Worm (Caenorhabditis elegans) whole organism, L1 larva: ENCODE measurements around the gene T03F7.6.

ENCODE experiments used
- C16A3.4 ChIP-seq: fragments of 150-350 bp; optimal IDR thresholded peaks from 2 replicates; lab custom pipeline; 2014; ENCODE audit warnings: missing biosample characterization, missing genetic modification characterization
- F16B12.6 ChIP-seq: fragments of 150-350 bp; optimal IDR thresholded peaks from 2 replicates; lab custom pipeline; 2014; ENCODE audit warnings: missing biosample characterization, missing genetic modification characterization
- Y116A8C.19 ChIP-seq: sonication (generic microtip); optimal IDR thresholded peaks from 2 replicates; lab custom pipeline; 2016; ENCODE audit warnings: missing compliant biosample characterization, missing genetic modification characterization, borderline replicate concordance
- aha-1 ChIP-seq: fragments of 150-350 bp; optimal IDR thresholded peaks from 2 replicates; lab custom pipeline; 2014; ENCODE audit warnings: missing biosample characterization, missing genetic modification characterization
- ceh-8 ChIP-seq: fragments of 200-800 bp; sonication (Bioruptor generic); optimal IDR thresholded peaks from 2 replicates; lab custom pipeline; 2018; ENCODE audit warnings: mild to moderate bottlenecking, missing genetic modification characterization, moderate library complexity, missing compliant biosample characterization
- ces-1 ChIP-seq: fragments of 150-350 bp; optimal IDR thresholded peaks from 2 replicates; lab custom pipeline; 2014; ENCODE audit warnings: missing biosample characterization, missing genetic modification reagents, missing genetic modification characterization
- dpl-1 ChIP-seq, 3 experiments: fragments of 150-350 bp in 2 of 3; sonication (generic microtip) in 1 of 3; optimal IDR thresholded peaks; 2 replicates each; lab custom pipeline; 2014 to 2017; ENCODE audit warnings: missing biosample characterization in 3 of 3, missing genetic modification characterization in 3 of 3, missing genetic modification reagents in 3 of 3
- dsc-1 ChIP-seq: sonication (generic microtip); optimal IDR thresholded peaks from 2 replicates; lab custom pipeline; 2016; ENCODE audit warnings: mild to moderate bottlenecking, missing genetic modification characterization, missing compliant biosample characterization
- efl-3 ChIP-seq: fragments of 200-800 bp; sonication (Bioruptor generic); optimal IDR thresholded peaks from 2 replicates; lab custom pipeline; 2018; ENCODE audit warnings: mild to moderate bottlenecking, missing genetic modification characterization, missing compliant biosample characterization
- egl-27 ChIP-seq, 2 experiments: fragments of 150-350 bp in 1 of 2; sonication (generic microtip); optimal IDR thresholded peaks; 3 replicates each; lab custom pipeline; 2017 to 2018; ENCODE audit warnings: missing biosample characterization in 2 of 2, missing genetic modification characterization in 2 of 2, missing genetic modification reagents in 2 of 2
- elt-2 ChIP-seq: sonication (generic microtip); optimal IDR thresholded peaks from 2 replicates; lab custom pipeline; 2016; ENCODE audit warnings: missing genetic modification characterization, mild to moderate bottlenecking, inconsistent platforms, missing compliant biosample characterization, missing genetic modification reagents
- elt-3 ChIP-seq, 6 experiments: fragments of 150-350 bp in 1 of 6; sonication (generic microtip); optimal IDR thresholded peaks; 2 replicates each; lab custom pipeline; 2017 to 2018; ENCODE audit warnings: missing biosample characterization in 6 of 6, missing genetic modification characterization in 6 of 6, inconsistent platforms in 1 of 6
- fkh-8 ChIP-seq: sonication (generic microtip); optimal IDR thresholded peaks from 2 replicates; lab custom pipeline; 2016; ENCODE audit warnings: mild to moderate bottlenecking, missing genetic modification characterization, missing compliant biosample characterization
- grh-1 ChIP-seq: fragments of 200-800 bp; sonication (Bioruptor generic); IDR thresholded peaks from 2 replicates; pipeline ENCODE4 v1.3.6; 2022; ENCODE audit warnings: missing genetic modification reagents, missing genetic modification characterization, missing compliant biosample characterization
- hlh-4 ChIP-seq: sonication (generic microtip); optimal IDR thresholded peaks from 2 replicates; lab custom pipeline; 2016; ENCODE audit warnings: mild to moderate bottlenecking, missing genetic modification characterization, missing compliant biosample characterization
- isw-1 ChIP-seq: fragments of 200-800 bp; sonication (Bioruptor generic); IDR thresholded peaks from 2 replicates; pipeline ENCODE4 v1.3.6; 2022; ENCODE audit warnings: missing genetic modification characterization, missing compliant biosample characterization
- lin-13 ChIP-seq: fragments of 150-350 bp; optimal IDR thresholded peaks from 2 replicates; lab custom pipeline; 2014; ENCODE audit warnings: missing biosample characterization, missing genetic modification reagents, missing genetic modification characterization
- lin-14 ChIP-seq: fragments of 200-800 bp; sonication (Bioruptor generic); optimal IDR thresholded peaks from 2 replicates; lab custom pipeline; 2018; ENCODE audit warnings: mild to moderate bottlenecking, missing genetic modification characterization, moderate library complexity, missing compliant biosample characterization
- lin-35 ChIP-seq, 2 experiments: fragments of 150-350 bp; optimal IDR thresholded peaks; 2 replicates each; lab custom pipeline; 2014; ENCODE audit warnings: missing biosample characterization in 2 of 2, missing genetic modification characterization in 2 of 2, missing genetic modification reagents in 2 of 2
- lin-39 ChIP-seq: fragments of 150-350 bp; optimal IDR thresholded peaks from 2 replicates; lab custom pipeline; 2014; ENCODE audit warnings: missing biosample characterization, missing genetic modification reagents, missing genetic modification characterization
- lir-3 ChIP-seq: sonication (generic microtip); optimal IDR thresholded peaks from 2 replicates; lab custom pipeline; 2016; ENCODE audit warnings: mild to moderate bottlenecking, missing genetic modification characterization, moderate library complexity, missing compliant biosample characterization; ENCODE audit not compliant: poor library complexity
- lsy-2 ChIP-seq, 2 experiments: fragments of 150-350 bp; optimal IDR thresholded peaks; 2 replicates each; lab custom pipeline; 2014; ENCODE audit warnings: missing biosample characterization in 2 of 2, missing genetic modification characterization in 2 of 2
- nhr-19 ChIP-seq: fragments of 200-800 bp; sonication (Bioruptor generic); conservative IDR thresholded peaks from 2 replicates; pipeline ENCODE4 v1.3.6; 2022; ENCODE audit warnings: missing genetic modification characterization, missing compliant biosample characterization
- nhr-237 ChIP-seq: fragments of 150-350 bp; optimal IDR thresholded peaks from 2 replicates; lab custom pipeline; 2014; ENCODE audit warnings: missing biosample characterization, missing genetic modification characterization
- nhr-28 ChIP-seq: fragments of 150-350 bp; optimal IDR thresholded peaks from 2 replicates; lab custom pipeline; 2014; ENCODE audit warnings: missing biosample characterization, missing genetic modification characterization
- nhr-71 ChIP-seq: sonication (generic microtip); optimal IDR thresholded peaks from 2 replicates; lab custom pipeline; 2016; ENCODE audit warnings: mild to moderate bottlenecking, missing genetic modification characterization, moderate library complexity, missing compliant biosample characterization
- nhr-76 ChIP-seq: sonication (generic microtip); optimal IDR thresholded peaks from 2 replicates; lab custom pipeline; 2017; ENCODE audit warnings: missing biosample characterization, missing genetic modification characterization
- nhr-90 ChIP-seq: sonication (generic microtip); optimal IDR thresholded peaks from 2 replicates; lab custom pipeline; 2016; ENCODE audit warnings: mild to moderate bottlenecking, missing genetic modification characterization, missing compliant biosample characterization; ENCODE audit not compliant: poor library complexity
- pag-3 ChIP-seq: sonication (generic microtip); optimal IDR thresholded peaks from 2 replicates; lab custom pipeline; 2017; ENCODE audit warnings: missing genetic modification characterization, mild to moderate bottlenecking, missing compliant biosample characterization, antibody characterized with exemption, borderline replicate concordance; ENCODE audit not compliant: insufficient read depth
- pax-3 ChIP-seq: fragments of 200-800 bp; sonication (Bioruptor generic); optimal IDR thresholded peaks from 2 replicates; lab custom pipeline; 2018; ENCODE audit warnings: mild to moderate bottlenecking, missing genetic modification characterization, moderate library complexity, missing compliant biosample characterization
- pqm-1 ChIP-seq: sonication (generic microtip); optimal IDR thresholded peaks from 3 replicates; lab custom pipeline; 2017; ENCODE audit warnings: missing biosample characterization, missing genetic modification characterization
- rnt-1 ChIP-seq: sonication (generic microtip); optimal IDR thresholded peaks from 2 replicates; lab custom pipeline; 2016; ENCODE audit warnings: mild to moderate bottlenecking, missing genetic modification characterization, moderate library complexity, missing compliant biosample characterization
- skn-1 ChIP-seq: fragments of 150-350 bp; optimal IDR thresholded peaks from 2 replicates; lab custom pipeline; 2014; ENCODE audit warnings: missing biosample characterization, missing genetic modification characterization
- snpc-4 ChIP-seq: fragments of 150-350 bp; optimal IDR thresholded peaks from 2 replicates; lab custom pipeline; 2014; ENCODE audit warnings: missing biosample characterization, missing genetic modification characterization
- snu-23 ChIP-seq: sonication (generic microtip); optimal IDR thresholded peaks from 2 replicates; lab custom pipeline; 2016; ENCODE audit warnings: missing genetic modification characterization, missing compliant biosample characterization
- sox-4 ChIP-seq: sonication (generic microtip); optimal IDR thresholded peaks from 2 replicates; lab custom pipeline; 2016; ENCODE audit warnings: missing genetic modification characterization, missing compliant biosample characterization
- swsn-7 ChIP-seq: sonication (generic microtip); optimal IDR thresholded peaks from 2 replicates; lab custom pipeline; 2016; ENCODE audit warnings: missing genetic modification characterization, missing compliant biosample characterization
- tbx-2 ChIP-seq: sonication (generic microtip); optimal IDR thresholded peaks from 2 replicates; lab custom pipeline; 2016; ENCODE audit warnings: missing genetic modification characterization, missing compliant biosample characterization
- tlp-1 ChIP-seq: fragments of 150-350 bp; optimal IDR thresholded peaks from 2 replicates; lab custom pipeline; 2014; ENCODE audit warnings: missing biosample characterization, missing genetic modification characterization
- unc-130 ChIP-seq: fragments of 150-350 bp; optimal IDR thresholded peaks from 2 replicates; lab custom pipeline; 2017; ENCODE audit warnings: missing biosample characterization, missing genetic modification characterization, inconsistent platforms
- unc-30 ChIP-seq: sonication (generic microtip); optimal IDR thresholded peaks from 2 replicates; lab custom pipeline; 2017; ENCODE audit warnings: missing biosample characterization, missing genetic modification characterization
- unc-62 ChIP-seq: fragments of 150-350 bp; optimal IDR thresholded peaks from 2 replicates; lab custom pipeline; 2014; ENCODE audit warnings: missing biosample characterization, missing genetic modification reagents, missing genetic modification characterization
- ztf-4 ChIP-seq: fragments of 150-350 bp; optimal IDR thresholded peaks from 2 replicates; lab custom pipeline; 2014; ENCODE audit warnings: missing biosample characterization, missing genetic modification characterization

The T03F7.6 gene

DNA sequence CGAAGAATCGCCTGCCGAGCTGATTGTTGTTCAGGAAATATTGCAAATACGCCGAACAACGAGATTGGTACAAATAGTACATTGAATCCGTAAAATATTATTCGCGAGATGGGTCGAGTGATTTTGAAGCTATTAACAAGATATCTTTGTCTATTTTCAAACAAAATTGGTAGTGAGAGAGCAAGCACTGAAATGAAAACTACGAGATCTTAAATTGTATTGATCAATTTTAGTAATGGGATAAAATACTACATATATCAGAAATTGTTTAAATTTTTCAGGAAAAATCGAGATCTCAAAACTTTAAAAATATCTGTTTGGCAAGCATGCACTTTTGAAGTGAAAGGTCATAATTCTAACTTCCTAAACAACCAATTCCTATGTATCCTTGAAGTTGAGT lies 9.7 kb downstream of the T03F7.6 start:
- no peak for TF ChIP-seq elt-3 (tag; optimal IDR thresholded peaks at IDR 0.05; lab: Kevin White, UChicago)
- TF ChIP-seq nhr-76 (tag; lab: Kevin White, UChicago): no peak
- no peak for TF ChIP-seq nhr-237 (tag; lab: Kevin White, UChicago)
- TF ChIP-seq swsn-7: no peak
- TF ChIP-seq nhr-28: no peak
- no peak for TF ChIP-seq ces-1
- no peak for TF ChIP-seq lir-3 (tag; lab: Kevin White, UChicago)
- TF ChIP-seq tlp-1 (tag; lab: Kevin White, UChicago): no peak
- TF ChIP-seq grh-1 (GFP tag; lab: Robert Waterston, UW): no peak
- no peak for TF ChIP-seq skn-1 (tag; lab: Kevin White, UChicago)
- TF ChIP-seq dsc-1: no peak
- no peak for TF ChIP-seq unc-30 (tag; lab: Kevin White, UChicago)
- TF ChIP-seq elt-2 (tag; lab: Kevin White, UChicago): no peak

DNA sequence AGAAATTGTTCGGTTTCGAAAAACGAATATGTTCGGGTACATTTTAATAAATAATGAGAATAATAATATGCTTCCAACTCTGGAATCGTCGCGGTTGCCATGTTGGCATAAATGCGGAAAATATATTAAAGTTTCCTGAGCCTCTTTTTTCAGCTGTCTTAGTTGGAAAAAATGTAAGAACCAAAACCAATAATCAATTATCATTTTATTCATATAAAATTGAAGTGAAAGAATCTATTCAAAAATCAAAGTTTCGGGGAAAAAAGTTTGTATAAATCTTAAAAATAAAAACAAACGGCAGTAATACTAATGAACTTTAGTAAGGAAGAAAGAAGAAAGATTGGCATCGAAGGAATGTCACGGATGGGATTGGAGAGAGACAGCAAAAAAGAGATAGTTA lies 10.4 kb downstream of the T03F7.6 start, which contains the start of gene srh-45:
TSS of gene srh-45 (minus strand) at position 101 of the 400 bp plus-strand sequence.
- no peak for TF ChIP-seq aha-1
- no peak for TF ChIP-seq nhr-28

DNA sequence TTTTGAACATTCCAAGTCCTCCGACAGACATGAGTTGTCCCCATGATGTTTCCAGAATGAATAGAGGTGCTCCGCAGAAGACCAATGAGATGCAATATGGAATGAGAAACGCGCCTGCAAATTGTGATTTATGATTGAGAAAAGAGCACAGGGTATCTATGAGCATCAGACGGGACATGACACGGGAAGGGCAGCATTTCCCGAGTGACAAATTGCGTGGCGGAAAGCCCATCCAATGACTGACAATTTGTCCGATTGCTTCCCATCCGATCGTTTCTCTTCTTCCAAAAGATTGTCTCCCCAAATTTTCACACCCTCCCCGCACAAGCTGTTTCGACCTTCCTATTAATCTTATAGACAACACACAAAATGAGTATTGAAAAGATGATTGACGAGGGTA lies 13.3 kb downstream of the T03F7.6 start:
- TF ChIP-seq nhr-90 (no peak), lin-35 (GFP tag; optimal IDR thresholded peaks at IDR 0.05; lab: Kevin White, UChicago) (no peak), snu-23 (GFP tag; lab: Kevin White, UChicago) (peak; percentile 16), pqm-1 (no peak), lin-14 (GFP tag; lab: Kevin White, UChicago) (peak; percentile 70), F16B12.6 (tag; lab: Kevin White, UChicago) (no peak), dsc-1 (peak; percentile 72), lin-39 (tag; lab: Kevin White, UChicago) (no peak), rnt-1 (tag; lab: Kevin White, UChicago) (peak; percentile 69), egl-27 (tag; optimal IDR thresholded peaks at IDR 0.05; lab: Kevin White, UChicago) (no peak), ztf-4 (tag; lab: Kevin White, UChicago) (no peak), nhr-71 (tag; lab: Kevin White, UChicago) (peak; percentile 37), nhr-19 (GFP tag; lab: Robert Waterston, UW) (peak; percentile 17)

DNA sequence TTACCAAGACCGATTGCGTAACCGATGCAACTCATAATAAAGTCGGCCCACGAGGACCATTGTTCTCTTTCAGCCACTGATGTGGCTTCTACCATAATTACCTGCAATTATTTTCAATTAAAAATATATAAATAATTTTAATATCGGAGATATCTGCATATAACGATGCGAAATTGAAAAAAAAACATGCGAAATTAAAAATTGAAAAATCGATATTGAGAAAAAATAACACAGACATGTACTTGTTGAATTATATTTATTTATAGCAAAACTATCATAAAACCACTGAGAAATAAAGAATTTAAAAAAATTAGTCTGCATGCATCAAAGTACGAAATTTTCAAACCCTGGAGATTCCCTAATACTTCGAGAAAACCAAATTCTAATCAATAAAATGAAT lies 13.9 kb downstream of the T03F7.6 start, which contains the start of gene snf-11:
TSS of gene snf-11 (minus strand) at position 101 of the 400 bp plus-strand sequence.
- TF ChIP-seq isw-1 (GFP tag; lab: Robert Waterston, UW) (no peak), pag-3 (tag; lab: Kevin White, UChicago) (no peak), dpl-1 (GFP tag; optimal IDR thresholded peaks at IDR 0.05; lab: Kevin White, UChicago) (no peak), Y116A8C.19 (tag; lab: Kevin White, UChicago) (no peak)

DNA sequence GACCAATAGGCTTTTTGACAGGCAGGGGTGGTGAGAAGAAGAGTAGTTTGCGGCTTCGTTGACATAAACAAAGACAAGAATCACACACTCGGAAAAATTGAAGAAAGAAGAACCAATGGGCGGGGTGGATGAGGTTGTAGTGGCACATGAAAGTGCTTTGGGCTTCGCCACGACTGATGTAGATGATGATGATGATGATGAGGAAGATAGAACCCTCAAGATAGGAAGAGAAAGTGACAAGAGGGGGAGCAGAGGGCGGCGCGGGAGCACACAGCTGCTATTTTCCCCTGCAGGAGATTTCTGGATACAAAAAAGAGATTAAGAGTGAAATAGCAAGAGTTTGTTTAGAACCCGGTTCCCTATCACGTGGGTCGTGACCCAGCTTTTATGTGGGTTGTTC lies 14.4 kb downstream of the T03F7.6 start:
- TF ChIP-seq unc-130 (peak; percentile 60), sox-4 (tag; lab: Kevin White, UChicago) (no peak), hlh-4 (tag; lab: Kevin White, UChicago) (no peak), nhr-237 (tag; lab: Kevin White, UChicago) (no peak), unc-62 (GFP tag; lab: Kevin White, UChicago) (no peak), ztf-4 (tag; lab: Kevin White, UChicago) (no peak), fkh-8 (tag; lab: Kevin White, UChicago) (no peak), pax-3 (no peak), tbx-2 (tag; lab: Kevin White, UChicago) (peak; percentile 33), C16A3.4 (tag; lab: Kevin White, UChicago) (no peak), lsy-2 (tag; optimal IDR thresholded peaks at IDR 0.05; lab: Kevin White, UChicago) (peak in 1 of 2 experiments; percentile 35), ceh-8 (GFP tag; lab: Kevin White, UChicago) (no peak), efl-3 (no peak), nhr-71 (tag; lab: Kevin White, UChicago) (peak; percentile 80), grh-1 (GFP tag; lab: Robert Waterston, UW) (no peak), egl-27 (tag; optimal IDR thresholded peaks at IDR 0.05; lab: Kevin White, UChicago) (no peak), lin-13 (GFP tag; lab: Kevin White, UChicago) (no peak), pag-3 (tag; lab: Kevin White, UChicago) (no peak), skn-1 (tag; lab: Kevin White, UChicago) (peak; percentile 4), snpc-4 (tag; lab: Kevin White, UChicago) (no peak), nhr-90 (no peak), lin-35 (GFP tag; optimal IDR thresholded peaks at IDR 0.05; lab: Kevin White, UChicago) (no peak), nhr-76 (tag; lab: Kevin White, UChicago) (no peak), unc-30 (tag; lab: Kevin White, UChicago) (no peak), ces-1 (no peak)
